Worm (Caenorhabditis elegans) whole organism, L1 larva: Measurements from ENCODE around the gene sem-5.

Experiments
- C04F5.9 ChIP-seq: sonication (generic microtip); optimal IDR thresholded peaks from 2 replicates; lab custom pipeline; 2016; ENCODE audit warnings: missing genetic modification characterization, missing compliant biosample characterization
- Y116A8C.19 ChIP-seq: sonication (generic microtip); optimal IDR thresholded peaks from 2 replicates; lab custom pipeline; 2016; ENCODE audit warnings: missing compliant biosample characterization, missing genetic modification characterization, borderline replicate concordance
- aly-2 ChIP-seq: fragments of 150-350 bp; optimal IDR thresholded peaks from 2 replicates; lab custom pipeline; 2014; ENCODE audit warnings: missing biosample characterization, missing genetic modification characterization
- ama-1 ChIP-seq: fragments of 150-350 bp; optimal IDR thresholded peaks from 2 replicates; lab custom pipeline; 2014
- blmp-1 ChIP-seq: fragments of 150-350 bp; optimal IDR thresholded peaks from 2 replicates; lab custom pipeline; 2014; ENCODE audit warnings: missing biosample characterization, missing genetic modification characterization
- ceh-63 ChIP-seq: fragments of 200-800 bp; sonication (Bioruptor generic); optimal IDR thresholded peaks from 2 replicates; lab custom pipeline; 2018; ENCODE audit warnings: mild to moderate bottlenecking, missing genetic modification characterization, missing compliant biosample characterization
- ces-1 ChIP-seq: fragments of 150-350 bp; optimal IDR thresholded peaks from 2 replicates; lab custom pipeline; 2014; ENCODE audit warnings: missing biosample characterization, missing genetic modification reagents, missing genetic modification characterization
- dpl-1 ChIP-seq, 3 experiments: fragments of 150-350 bp in 2 of 3; sonication (generic microtip) in 1 of 3; optimal IDR thresholded peaks; 2 replicates each; lab custom pipeline; 2014 to 2017; ENCODE audit warnings: missing biosample characterization in 3 of 3, missing genetic modification characterization in 3 of 3, missing genetic modification reagents in 3 of 3
- dsc-1 ChIP-seq: sonication (generic microtip); optimal IDR thresholded peaks from 2 replicates; lab custom pipeline; 2016; ENCODE audit warnings: mild to moderate bottlenecking, missing genetic modification characterization, missing compliant biosample characterization
- efl-1 ChIP-seq, 4 experiments: fragments of 150-350 bp; optimal IDR thresholded peaks in 3 of 4; peaks in 1 of 4; 1 replicate in 1 of 4; 2 replicates in 3 of 4; lab custom pipeline; 2014; ENCODE audit warnings: missing biosample characterization in 2 of 4, missing genetic modification characterization in 2 of 4, missing genetic modification reagents in 2 of 4
- efl-3 ChIP-seq: fragments of 200-800 bp; sonication (Bioruptor generic); optimal IDR thresholded peaks from 2 replicates; lab custom pipeline; 2018; ENCODE audit warnings: mild to moderate bottlenecking, missing genetic modification characterization, missing compliant biosample characterization
- egl-27 ChIP-seq, 2 experiments: fragments of 150-350 bp in 1 of 2; sonication (generic microtip); optimal IDR thresholded peaks; 3 replicates each; lab custom pipeline; 2017 to 2018; ENCODE audit warnings: missing biosample characterization in 2 of 2, missing genetic modification characterization in 2 of 2, missing genetic modification reagents in 2 of 2
- elt-2 ChIP-seq: sonication (generic microtip); optimal IDR thresholded peaks from 2 replicates; lab custom pipeline; 2016; ENCODE audit warnings: missing genetic modification characterization, mild to moderate bottlenecking, inconsistent platforms, missing compliant biosample characterization, missing genetic modification reagents
- elt-3 ChIP-seq, 6 experiments: fragments of 150-350 bp in 1 of 6; sonication (generic microtip); optimal IDR thresholded peaks; 2 replicates each; lab custom pipeline; 2017 to 2018; ENCODE audit warnings: missing biosample characterization in 6 of 6, missing genetic modification characterization in 6 of 6, inconsistent platforms in 1 of 6
- fkh-10 ChIP-seq: sonication (generic microtip); optimal IDR thresholded peaks from 2 replicates; lab custom pipeline; 2017; ENCODE audit warnings: missing biosample characterization, missing genetic modification reagents, missing genetic modification characterization
- fkh-4 ChIP-seq: sonication (generic microtip); optimal IDR thresholded peaks from 2 replicates; lab custom pipeline; 2016; ENCODE audit warnings: missing compliant biosample characterization, missing genetic modification characterization, borderline replicate concordance
- fos-1 ChIP-seq: fragments of 150-350 bp; optimal IDR thresholded peaks from 2 replicates; lab custom pipeline; 2014; ENCODE audit warnings: missing biosample characterization, missing genetic modification characterization
- hlh-4 ChIP-seq: sonication (generic microtip); optimal IDR thresholded peaks from 2 replicates; lab custom pipeline; 2016; ENCODE audit warnings: mild to moderate bottlenecking, missing genetic modification characterization, missing compliant biosample characterization
- hpl-2 ChIP-seq: fragments of 150-350 bp; optimal IDR thresholded peaks from 2 replicates; lab custom pipeline; 2014; ENCODE audit warnings: missing biosample characterization, missing genetic modification reagents, missing genetic modification characterization
- irx-1 ChIP-seq: sonication (generic microtip); optimal IDR thresholded peaks from 2 replicates; lab custom pipeline; 2016; ENCODE audit warnings: missing genetic modification characterization, missing compliant biosample characterization
- isw-1 ChIP-seq: fragments of 200-800 bp; sonication (Bioruptor generic); IDR thresholded peaks from 2 replicates; pipeline ENCODE4 v1.3.6; 2022; ENCODE audit warnings: missing genetic modification characterization, missing compliant biosample characterization
- jun-1 ChIP-seq: fragments of 150-350 bp; optimal IDR thresholded peaks from 2 replicates; lab custom pipeline; 2014; ENCODE audit warnings: missing biosample characterization, missing genetic modification reagents, missing genetic modification characterization
- lin-13 ChIP-seq: fragments of 150-350 bp; optimal IDR thresholded peaks from 2 replicates; lab custom pipeline; 2014; ENCODE audit warnings: missing biosample characterization, missing genetic modification reagents, missing genetic modification characterization
- lin-14 ChIP-seq: fragments of 200-800 bp; sonication (Bioruptor generic); optimal IDR thresholded peaks from 2 replicates; lab custom pipeline; 2018; ENCODE audit warnings: mild to moderate bottlenecking, missing genetic modification characterization, moderate library complexity, missing compliant biosample characterization
- mab-9 ChIP-seq: fragments of 200-800 bp; sonication (Bioruptor generic); IDR thresholded peaks from 2 replicates; pipeline ENCODE4 v1.3.6; 2022; ENCODE audit warnings: missing genetic modification reagents, missing genetic modification characterization, missing compliant biosample characterization
- mep-1 ChIP-seq: fragments of 150-350 bp; optimal IDR thresholded peaks from 2 replicates; lab custom pipeline; 2014; ENCODE audit warnings: missing biosample characterization, missing genetic modification characterization
- nhr-20 ChIP-seq: sonication (generic microtip); optimal IDR thresholded peaks from 2 replicates; lab custom pipeline; 2016; ENCODE audit warnings: mild to moderate bottlenecking, missing genetic modification characterization, missing compliant biosample characterization
- nhr-28 ChIP-seq: fragments of 150-350 bp; optimal IDR thresholded peaks from 2 replicates; lab custom pipeline; 2014; ENCODE audit warnings: missing biosample characterization, missing genetic modification characterization
- nhr-47 ChIP-seq: sonication (generic microtip); optimal IDR thresholded peaks from 2 replicates; lab custom pipeline; 2016; ENCODE audit warnings: mild to moderate bottlenecking, missing genetic modification characterization, moderate library complexity, missing compliant biosample characterization
- nhr-71 ChIP-seq: sonication (generic microtip); optimal IDR thresholded peaks from 2 replicates; lab custom pipeline; 2016; ENCODE audit warnings: mild to moderate bottlenecking, missing genetic modification characterization, moderate library complexity, missing compliant biosample characterization
- nhr-85 ChIP-seq: sonication (generic microtip); peaks from one replicate; lab custom pipeline; 2016; ENCODE audit warnings: missing genetic modification characterization, inconsistent platforms, missing compliant biosample characterization
- nhr-90 ChIP-seq: sonication (generic microtip); optimal IDR thresholded peaks from 2 replicates; lab custom pipeline; 2016; ENCODE audit warnings: mild to moderate bottlenecking, missing genetic modification characterization, missing compliant biosample characterization; ENCODE audit not compliant: poor library complexity
- pax-3 ChIP-seq: fragments of 200-800 bp; sonication (Bioruptor generic); optimal IDR thresholded peaks from 2 replicates; lab custom pipeline; 2018; ENCODE audit warnings: mild to moderate bottlenecking, missing genetic modification characterization, moderate library complexity, missing compliant biosample characterization
- pqm-1 ChIP-seq: sonication (generic microtip); optimal IDR thresholded peaks from 3 replicates; lab custom pipeline; 2017; ENCODE audit warnings: missing biosample characterization, missing genetic modification characterization
- skn-1 ChIP-seq: fragments of 150-350 bp; optimal IDR thresholded peaks from 2 replicates; lab custom pipeline; 2014; ENCODE audit warnings: missing biosample characterization, missing genetic modification characterization
- snpc-4 ChIP-seq: fragments of 150-350 bp; optimal IDR thresholded peaks from 2 replicates; lab custom pipeline; 2014; ENCODE audit warnings: missing biosample characterization, missing genetic modification characterization
- snu-23 ChIP-seq: sonication (generic microtip); optimal IDR thresholded peaks from 2 replicates; lab custom pipeline; 2016; ENCODE audit warnings: missing genetic modification characterization, missing compliant biosample characterization
- sox-4 ChIP-seq: sonication (generic microtip); optimal IDR thresholded peaks from 2 replicates; lab custom pipeline; 2016; ENCODE audit warnings: missing genetic modification characterization, missing compliant biosample characterization
- swsn-7 ChIP-seq: sonication (generic microtip); optimal IDR thresholded peaks from 2 replicates; lab custom pipeline; 2016; ENCODE audit warnings: missing genetic modification characterization, missing compliant biosample characterization
- tbx-2 ChIP-seq: sonication (generic microtip); optimal IDR thresholded peaks from 2 replicates; lab custom pipeline; 2016; ENCODE audit warnings: missing genetic modification characterization, missing compliant biosample characterization
- tlp-1 ChIP-seq: fragments of 150-350 bp; optimal IDR thresholded peaks from 2 replicates; lab custom pipeline; 2014; ENCODE audit warnings: missing biosample characterization, missing genetic modification characterization
- vab-15 ChIP-seq: sonication (generic microtip); optimal IDR thresholded peaks from 2 replicates; lab custom pipeline; 2017; ENCODE audit warnings: missing genotype, mild to moderate bottlenecking, missing genetic modification characterization, missing compliant biosample characterization
- xbp-1 ChIP-seq: sonication (generic microtip); optimal IDR thresholded peaks from 2 replicates; lab custom pipeline; 2016; ENCODE audit warnings: missing genetic modification characterization, missing compliant biosample characterization
- zag-1 ChIP-seq: fragments of 150-350 bp; optimal IDR thresholded peaks from 2 replicates; lab custom pipeline; 2014; ENCODE audit warnings: missing biosample characterization, missing genetic modification characterization

The sem-5 gene

ce11 chrX:7986892-7987291, 25.4 kb upstream of the sem-5 start (continued):
- peak; percentile 52 for TF ChIP-seq xbp-1 (tag; lab: Kevin White, UChicago)
- TF ChIP-seq snpc-4 (tag; lab: Kevin White, UChicago), result no peak
- peak in 2 of 3 experiments; percentile 12 to 17 for TF ChIP-seq dpl-1 (GFP tag; optimal IDR thresholded peaks at IDR 0.05; lab: Kevin White, UChicago)
- peak; percentile 95 for TF ChIP-seq nhr-71 (tag; lab: Kevin White, UChicago)
- no peak for TF ChIP-seq zag-1
- TF ChIP-seq skn-1 (tag; lab: Kevin White, UChicago), result no peak
- no peak for TF ChIP-seq pqm-1 (tag; lab: Kevin White, UChicago)
- no peak for TF ChIP-seq C04F5.9
- TF ChIP-seq dsc-1 (tag; lab: Kevin White, UChicago), result no peak
- TF ChIP-seq aly-2 (tag; lab: Kevin White, UChicago), result no peak
- peak; percentile 74 for TF ChIP-seq nhr-47 (tag; lab: Kevin White, UChicago)
- peak; percentile 50 for TF ChIP-seq irx-1
- peak in 5 of 6 experiments; percentile 72 to 97 (median 92) for TF ChIP-seq elt-3 (tag; optimal IDR thresholded peaks at IDR 0.05; lab: Kevin White, UChicago)
- TF ChIP-seq mep-1 (tag; lab: Kevin White, UChicago), result peak; percentile 63
- peak; percentile 21 for TF ChIP-seq swsn-7 (tag; lab: Kevin White, UChicago)
- TF ChIP-seq fkh-4 (tag; lab: Kevin White, UChicago), result no peak
- no peak for TF ChIP-seq ceh-63
- TF ChIP-seq jun-1 (tag; lab: Kevin White, UChicago), result no peak
- TF ChIP-seq egl-27 (tag; optimal IDR thresholded peaks at IDR 0.05; lab: Kevin White, UChicago), result no peak
- TF ChIP-seq Y116A8C.19, result no peak
- no peak for TF ChIP-seq hpl-2 (GFP tag; lab: Kevin White, UChicago)
- no peak for TF ChIP-seq fos-1 (tag; lab: Kevin White, UChicago)
- TF ChIP-seq vab-15 (tag; lab: Kevin White, UChicago), result no peak
- no peak for TF ChIP-seq ama-1 (lab: Kevin White, UChicago)
- no peak for TF ChIP-seq isw-1
- TF ChIP-seq ces-1 (GFP tag; lab: Kevin White, UChicago), result no peak
- TF ChIP-seq elt-2 (tag; lab: Kevin White, UChicago), result peak; percentile 85
- TF ChIP-seq pax-3 (tag; lab: Kevin White, UChicago), result no peak
- no peak for TF ChIP-seq tlp-1 (tag; lab: Kevin White, UChicago)
- peak; percentile 94 for TF ChIP-seq nhr-20 (tag; lab: Kevin White, UChicago)
- TF ChIP-seq efl-3 (GFP tag; lab: Kevin White, UChicago), result no peak
- TF ChIP-seq, all 84 proteins: peak for 26

- TF ChIP-seq nhr-85 (tag; lab: Kevin White, UChicago) (peak; percentile 82), fkh-4 (tag; lab: Kevin White, UChicago) (no peak), nhr-90 (tag; lab: Kevin White, UChicago) (no peak), efl-1 (optimal IDR thresholded peaks at IDR 0.05; lab: Kevin White, UChicago) (no peak), efl-1 (GFP tag; optimal IDR thresholded peaks at IDR 0.05 in 1 of 2; lab: Kevin White, UChicago) (peak in 1 of 2 experiments; percentile 92), lin-13 (GFP tag; lab: Kevin White, UChicago) (no peak), irx-1 (no peak), nhr-71 (tag; lab: Kevin White, UChicago) (peak; percentile 21), C04F5.9 (no peak), snu-23 (GFP tag; lab: Kevin White, UChicago) (peak; percentile 38), sox-4 (no peak), elt-3 (tag; optimal IDR thresholded peaks at IDR 0.05; lab: Kevin White, UChicago) (peak in 2 of 6 experiments; percentile 42 to 67), tbx-2 (tag; lab: Kevin White, UChicago) (peak; percentile 11), blmp-1 (tag; lab: Kevin White, UChicago) (peak; percentile 61), mab-9 (GFP tag; lab: Robert Waterston, UW) (no peak), mep-1 (tag; lab: Kevin White, UChicago) (peak; percentile 1), fkh-10 (GFP tag; lab: Kevin White, UChicago) (no peak), hlh-4 (tag; lab: Kevin White, UChicago) (no peak), nhr-20 (tag; lab: Kevin White, UChicago) (peak; percentile 52), lin-14 (GFP tag; lab: Kevin White, UChicago) (peak; percentile 34), nhr-28 (no peak)
Observed at ce11 chrX:7985495-7986029, 24.0 kb upstream of the sem-5 start, which contains the start of gene F45E1.4. Gene F45E1.4, plus strand, starts transcription at chrX:7985979.
